Fruit fly (Drosophila melanogaster): ENCODE measurements around the gene CG45100.

- peak; percentile 47 for TF ChIP-seq CG7045 (GFP tag; optimal IDR thresholded peaks at IDR 0.05)
- no peak for TF ChIP-seq toe (GFP tag; optimal IDR thresholded peaks at IDR 0.05)
- TF ChIP-seq kay (GFP tag; ENCODE audit: borderline replicate concordance) = peak; percentile 69
- no peak for TF ChIP-seq CG33017 (tag; optimal IDR thresholded peaks at IDR 0.05)
- peak; percentile 76 for TF ChIP-seq Mnt (GFP tag; optimal IDR thresholded peaks at IDR 0.05)
- TF ChIP-seq CG12768 (GFP tag; optimal IDR thresholded peaks at IDR 0.05) = peak; percentile 63
- peak; percentile 37 for TF ChIP-seq bab1 (GFP tag; optimal IDR thresholded peaks at IDR 0.05)
- TF ChIP-seq CG7101 (tag; optimal IDR thresholded peaks at IDR 0.05) = no peak
- no peak for TF ChIP-seq CG5204 (GFP tag; optimal IDR thresholded peaks at IDR 0.05)
- TF ChIP-seq tj (GFP tag; optimal IDR thresholded peaks at IDR 0.05) = peak; percentile 68
- peak; percentile 23 for TF ChIP-seq pad (GFP tag; optimal IDR thresholded peaks at IDR 0.05)
- TF ChIP-seq cic (GFP tag; optimal IDR thresholded peaks at IDR 0.05) = peak; percentile 83
- no peak for TF ChIP-seq Clk (GFP tag; optimal IDR thresholded peaks at IDR 0.05)
- no peak for TF ChIP-seq CG1620 (GFP tag; optimal IDR thresholded peaks at IDR 0.05)
Observed at dm6 chr3R:5517002-5517875, 42.8 kb upstream of the CG45100 start, which contains the start of gene Itpr.
